Worm (Caenorhabditis elegans) whole organism, young adult: ENCODE data around the gene Y73F8A.1159.
A peak's percentile ranks its signal among the peaks of the same experiment; 100 is the strongest.

ENCODE experiments used
- B0336.3 ChIP-seq: fragments of 200-800 bp; sonication (Bioruptor generic); IDR thresholded peaks from 2 replicates; pipeline ENCODE4 v1.3.6; 2022; ENCODE audit warnings: missing genetic modification characterization, missing compliant biosample characterization
- F57C9.4 ChIP-seq: sonication (generic microtip); optimal IDR thresholded peaks from 2 replicates; lab custom pipeline; 2017; ENCODE audit warnings: mild to moderate bottlenecking, missing genetic modification characterization, missing compliant biosample characterization
- K12H6.12 ChIP-seq: fragments of 200-800 bp; sonication (Bioruptor generic); optimal IDR thresholded peaks from 2 replicates; lab custom pipeline; 2018; ENCODE audit warnings: mild to moderate bottlenecking, missing genetic modification characterization, missing compliant biosample characterization
- Y53F4B.3 ChIP-seq: fragments of 200-800 bp; sonication (Bioruptor generic); IDR thresholded peaks from 2 replicates; pipeline ENCODE4 v1.3.6; 2022; ENCODE audit warnings: missing genetic modification reagents, missing genetic modification characterization, missing compliant biosample characterization
- Y56A3A.18 ChIP-seq: fragments of 200-800 bp; sonication (Bioruptor generic); IDR thresholded peaks from 2 replicates; pipeline ENCODE4 v1.3.6; 2022; ENCODE audit warnings: missing genetic modification reagents, missing genetic modification characterization, missing compliant biosample characterization
- ZK185.1 ChIP-seq: sonication (generic microtip); optimal IDR thresholded peaks from 2 replicates; lab custom pipeline; 2016; ENCODE audit warnings: mild to moderate bottlenecking, missing genetic modification characterization, missing compliant biosample characterization; ENCODE audit not compliant: poor library complexity, severe bottlenecking
- atf-7 ChIP-seq: sonication (generic microtip); optimal IDR thresholded peaks from 2 replicates; lab custom pipeline; 2017; ENCODE audit warnings: mild to moderate bottlenecking, missing genetic modification characterization, missing compliant biosample characterization
- athp-1 ChIP-seq: sonication (generic microtip); optimal IDR thresholded peaks from 2 replicates; lab custom pipeline; 2017; ENCODE audit warnings: mild to moderate bottlenecking, missing genetic modification characterization, missing compliant biosample characterization
- attf-3 ChIP-seq: fragments of 200-800 bp; sonication (Bioruptor generic); conservative IDR thresholded peaks from 2 replicates; pipeline ENCODE4 v1.3.6; 2022; ENCODE audit warnings: missing genetic modification reagents, missing genetic modification characterization, missing compliant biosample characterization
- attf-6 ChIP-seq: fragments of 200-800 bp; sonication (Bioruptor generic); IDR thresholded peaks from 2 replicates; pipeline ENCODE4 v1.3.6; 2022; ENCODE audit warnings: missing genetic modification reagents, missing genetic modification characterization, missing compliant biosample characterization
- ccch-3 ChIP-seq: fragments of 200-800 bp; sonication (Bioruptor generic); optimal IDR thresholded peaks from 2 replicates; lab custom pipeline; 2018; ENCODE audit warnings: mild to moderate bottlenecking, missing genetic modification characterization, missing compliant biosample characterization
- cebp-1 ChIP-seq, 2 experiments: fragments of 200-800 bp in 1 of 2; sonication (Bioruptor generic) in 1 of 2; sonication (generic microtip) in 1 of 2; IDR thresholded peaks in 1 of 2; optimal IDR thresholded peaks in 1 of 2; 2 replicates each; pipeline versions ENCODE4 v1.3.6 to Lab custom; 2017 to 2022; ENCODE audit warnings: missing compliant biosample characterization in 2 of 2, missing genetic modification characterization in 2 of 2, mild to moderate bottlenecking in 1 of 2, missing genetic modification reagents in 1 of 2, moderate library complexity in 1 of 2
- ceh-27 ChIP-seq: fragments of 200-800 bp; sonication (Bioruptor generic); optimal IDR thresholded peaks from 2 replicates; lab custom pipeline; 2018; ENCODE audit warnings: mild to moderate bottlenecking, missing genetic modification characterization, moderate library complexity, missing compliant biosample characterization
- ceh-40 ChIP-seq: fragments of 200-800 bp; sonication (Bioruptor generic); IDR thresholded peaks from 2 replicates; pipeline ENCODE4 v1.3.6; 2022; ENCODE audit warnings: missing genetic modification characterization, missing compliant biosample characterization
- egl-18 ChIP-seq: fragments of 200-800 bp; sonication (Bioruptor generic); IDR thresholded peaks from 2 replicates; pipeline ENCODE4 v1.3.6; 2022; ENCODE audit warnings: missing genetic modification reagents, missing genetic modification characterization, missing compliant biosample characterization
- fkh-3 ChIP-seq: sonication (generic microtip); optimal IDR thresholded peaks from 2 replicates; lab custom pipeline; 2016; ENCODE audit warnings: mild to moderate bottlenecking, missing genetic modification characterization, missing compliant biosample characterization
- lin-40 ChIP-seq: sonication (generic microtip); optimal IDR thresholded peaks from 2 replicates; lab custom pipeline; 2016; ENCODE audit warnings: missing genetic modification characterization, mild to moderate bottlenecking, missing compliant biosample characterization, missing genotype, missing genetic modification reagents
- lsy-27 ChIP-seq: sonication (generic microtip); optimal IDR thresholded peaks from 2 replicates; lab custom pipeline; 2017; ENCODE audit warnings: missing genetic modification characterization, mild to moderate bottlenecking, missing compliant biosample characterization, antibody characterized with exemption, missing genotype, borderline replicate concordance; ENCODE audit not compliant: insufficient read depth
- madf-6 ChIP-seq: fragments of 200-800 bp; sonication (Bioruptor generic); IDR thresholded peaks from 2 replicates; pipeline ENCODE4 v1.3.6; 2022; ENCODE audit warnings: missing genetic modification reagents, missing genetic modification characterization, missing compliant biosample characterization
- madf-8 ChIP-seq: fragments of 200-800 bp; sonication (Bioruptor generic); conservative IDR thresholded peaks from 2 replicates; pipeline ENCODE4 v1.3.6; 2022; ENCODE audit warnings: missing genetic modification reagents, missing genetic modification characterization, missing compliant biosample characterization
- nfya-2 ChIP-seq: fragments of 200-800 bp; sonication (Bioruptor generic); IDR thresholded peaks from 2 replicates; pipeline ENCODE4 v1.3.6; 2022; ENCODE audit warnings: missing genetic modification reagents, missing genetic modification characterization, missing compliant biosample characterization
- nfyb-1 ChIP-seq: fragments of 200-800 bp; sonication (Bioruptor generic); IDR thresholded peaks from 2 replicates; pipeline ENCODE4 v1.3.6; 2022; ENCODE audit warnings: missing genetic modification reagents, missing genetic modification characterization, missing compliant biosample characterization
- nhr-27 ChIP-seq: fragments of 200-800 bp; sonication (Bioruptor generic); optimal IDR thresholded peaks from 2 replicates; lab custom pipeline; 2018; ENCODE audit warnings: mild to moderate bottlenecking, missing genetic modification characterization, moderate library complexity, missing compliant biosample characterization
- nhr-80 ChIP-seq: sonication (generic microtip); optimal IDR thresholded peaks from 2 replicates; lab custom pipeline; 2016; ENCODE audit warnings: missing genetic modification characterization, missing compliant biosample characterization
- nhr-90 ChIP-seq: sonication (generic microtip); optimal IDR thresholded peaks from 2 replicates; lab custom pipeline; 2016; ENCODE audit warnings: missing genotype, mild to moderate bottlenecking, missing genetic modification characterization, missing compliant biosample characterization
- rec-8 ChIP-seq, 2 experiments: sonication (generic microtip); optimal IDR thresholded peaks; 2 replicates each; lab custom pipeline; 2016; ENCODE audit warnings: mild to moderate bottlenecking in 2 of 2, missing genetic modification characterization in 2 of 2, missing genetic modification reagents in 2 of 2, missing genotype in 2 of 2, missing biosample characterization in 1 of 2, missing compliant biosample characterization in 1 of 2, moderate library complexity in 1 of 2
- sdz-38 ChIP-seq: sonication (generic microtip); optimal IDR thresholded peaks from 2 replicates; lab custom pipeline; 2016; ENCODE audit warnings: missing genotype, missing genetic modification characterization, missing compliant biosample characterization
- sea-2 ChIP-seq: fragments of 200-800 bp; sonication (Bioruptor generic); IDR thresholded peaks from 2 replicates; pipeline ENCODE4 v1.3.6; 2022; ENCODE audit warnings: missing genetic modification characterization, missing compliant biosample characterization
- snpc-4 ChIP-seq, 5 experiments: fragments of 150-350 bp in 1 of 5; sonication (generic microtip) in 4 of 5; optimal IDR thresholded peaks; 2 replicates each; lab custom pipeline; 2014 to 2018; ENCODE audit warnings: missing genetic modification characterization in 5 of 5, missing biosample characterization in 3 of 5, antibody characterized with exemption in 2 of 5, mild to moderate bottlenecking in 2 of 5, missing compliant biosample characterization in 2 of 5, missing genotype in 2 of 5, moderate library complexity in 2 of 5, missing genetic modification reagents in 1 of 5
- somi-1 ChIP-seq: fragments of 200-800 bp; sonication (Bioruptor generic); optimal IDR thresholded peaks from 2 replicates; lab custom pipeline; 2018; ENCODE audit warnings: mild to moderate bottlenecking, missing genetic modification characterization, missing compliant biosample characterization
- sptf-2 ChIP-seq: fragments of 200-800 bp; sonication (Bioruptor generic); optimal IDR thresholded peaks from 2 replicates; lab custom pipeline; 2018; ENCODE audit warnings: mild to moderate bottlenecking, missing genetic modification characterization, missing compliant biosample characterization
- ztf-28 ChIP-seq: fragments of 200-800 bp; sonication (Bioruptor generic); IDR thresholded peaks from 2 replicates; pipeline ENCODE4 v1.3.6; 2022; ENCODE audit warnings: missing genetic modification reagents, missing genetic modification characterization, missing compliant biosample characterization
- ztf-6 ChIP-seq: fragments of 200-800 bp; sonication (Bioruptor generic); IDR thresholded peaks from 2 replicates; pipeline ENCODE4 v1.3.6; 2022; ENCODE audit warnings: missing genetic modification reagents, missing genetic modification characterization, missing compliant biosample characterization

The Y73F8A.1159 gene

ce11 chrIV:15398643-15399042, 7.8 kb upstream of the Y73F8A.1159 start (continued):
- TF ChIP-seq nfyb-1 (GFP tag; lab: Robert Waterston, UW) (no peak), cebp-1 (GFP tag; IDR thresholded peaks at IDR 0.05; lab: Robert Waterston, UW) (no peak), cebp-1 (tag; optimal IDR thresholded peaks at IDR 0.05; lab: Kevin White, UChicago) (peak; percentile 25), K12H6.12 (tag; lab: Kevin White, UChicago) (no peak), madf-6 (no peak), rec-8 (tag; optimal IDR thresholded peaks at IDR 0.05; lab: Kevin White, UChicago) (no peak), ztf-28 (GFP tag; lab: Robert Waterston, UW) (no peak), Y53F4B.3 (GFP tag; lab: Robert Waterston, UW) (no peak), B0336.3 (GFP tag; lab: Robert Waterston, UW) (peak; percentile 20; the same call in 1 of the 2 replicates), sptf-2 (no peak), nhr-90 (tag; lab: Kevin White, UChicago) (no peak), somi-1 (GFP tag; lab: Kevin White, UChicago) (peak; percentile 87), lin-40 (tag; lab: Kevin White, UChicago) (peak; percentile 67), athp-1 (tag; lab: Kevin White, UChicago) (no peak), fkh-3 (no peak), sdz-38 (tag; lab: Kevin White, UChicago) (no peak), ZK185.1 (tag; lab: Kevin White, UChicago) (no peak)

ce11 chrIV:15395260-15395844, 4.5 kb upstream of the Y73F8A.1159 start:
- TF ChIP-seq madf-8 (GFP tag; lab: Robert Waterston, UW), result no peak
- TF ChIP-seq snpc-4 (GFP tag; optimal IDR thresholded peaks at IDR 0.05; lab: Kevin White, UChicago), result no peak
- peak; percentile 53 to 77 (median 75) for TF ChIP-seq snpc-4 (tag; optimal IDR thresholded peaks at IDR 0.05; lab: Kevin White, UChicago)
- no peak for TF ChIP-seq nhr-27
- TF ChIP-seq lsy-27 (tag; lab: Kevin White, UChicago), result no peak
- 0 out of 2 replicates have a peak, but pooled peaks have one; percentile 6 for TF ChIP-seq attf-6 (GFP tag; lab: Robert Waterston, UW)
- no peak for TF ChIP-seq sea-2

- TF ChIP-seq snpc-4 (GFP tag; optimal IDR thresholded peaks at IDR 0.05; lab: Kevin White, UChicago) (no peak), snpc-4 (tag; optimal IDR thresholded peaks at IDR 0.05; lab: Kevin White, UChicago) (peak in 3 of 4 experiments; percentile 27 to 74 (median 68)), ceh-27 (GFP tag; lab: Kevin White, UChicago) (no peak)
Measured at ce11 chrIV:15394544-15395125, 3.8 kb upstream of the Y73F8A.1159 start.

- TF ChIP-seq Y56A3A.18, result no peak
- no peak for TF ChIP-seq F57C9.4
- TF ChIP-seq cebp-1 (GFP tag; IDR thresholded peaks at IDR 0.05; lab: Robert Waterston, UW), result no peak
- peak; percentile 38 for TF ChIP-seq cebp-1 (tag; optimal IDR thresholded peaks at IDR 0.05; lab: Kevin White, UChicago)
- no peak for TF ChIP-seq ccch-3 (GFP tag; lab: Kevin White, UChicago)
- peak; percentile 44 for TF ChIP-seq nhr-80 (tag; lab: Kevin White, UChicago)
Measured at ce11 chrIV:15393186-15393585, 2.4 kb upstream of the Y73F8A.1159 start.

- TF ChIP-seq egl-18 (GFP tag; lab: Robert Waterston, UW), result no peak
- TF ChIP-seq ceh-40 (GFP tag; lab: Robert Waterston, UW), result no peak
- TF ChIP-seq attf-3 (GFP tag; lab: Robert Waterston, UW), result no peak
- no peak for TF ChIP-seq ztf-6 (GFP tag; lab: Robert Waterston, UW)
- no peak for TF ChIP-seq nfya-2
- TF ChIP-seq atf-7, result no peak
Measured at ce11 chrIV:15391549-15391948, 722 bp upstream of the Y73F8A.1159 start.
